Fruit fly (Drosophila melanogaster) whole organism, adult: Measurements from ENCODE around the gene Ace.

Experiments
- CG14711 ChIP-seq: fragments of 200-800 bp; sonication (Bioruptor generic); optimal IDR thresholded peaks from 2 replicates; lab custom pipeline; 2018; ENCODE audit warnings: missing biosample characterization, mild to moderate bottlenecking, missing genetic modification characterization, moderate library complexity
- CG5204 ChIP-seq: fragments of 200-800 bp; sonication (Bioruptor generic); optimal IDR thresholded peaks from 2 replicates; lab custom pipeline; 2016; ENCODE audit warnings: missing biosample characterization, missing genetic modification characterization
- Crg-1 ChIP-seq: fragments of 200-800 bp; sonication (Bioruptor generic); optimal IDR thresholded peaks from 2 replicates; lab custom pipeline; 2016; ENCODE audit warnings: missing biosample characterization, missing genetic modification characterization
- Hr96 ChIP-seq: fragments of 200-800 bp; sonication (Bioruptor generic); optimal IDR thresholded peaks from 2 replicates; lab custom pipeline; 2016; ENCODE audit warnings: missing biosample characterization, missing genetic modification characterization
- bab1 ChIP-seq: fragments of 200-800 bp; sonication (Bioruptor generic); optimal IDR thresholded peaks from 3 replicates; lab custom pipeline; 2019; ENCODE audit warnings: missing biosample characterization, mild to moderate bottlenecking, missing genetic modification characterization, moderate library complexity
- cnc ChIP-seq, 2 experiments: fragments of >200 bp; optimal IDR thresholded peaks; 2 replicates each; lab custom pipeline; 2017
- kay ChIP-seq: fragments of 200-800 bp; sonication (Bioruptor generic); peaks from one replicate; lab custom pipeline; 2016; ENCODE audit warnings: missing biosample characterization, missing genetic modification characterization, borderline replicate concordance
- tj ChIP-seq: fragments of 200-800 bp; sonication (Bioruptor generic); optimal IDR thresholded peaks from 3 replicates; lab custom pipeline; 2017; ENCODE audit warnings: missing biosample characterization, mild to moderate bottlenecking, missing genetic modification characterization, moderate library complexity
- toe ChIP-seq: fragments of 200-800 bp; sonication (Bioruptor generic); optimal IDR thresholded peaks from 2 replicates; lab custom pipeline; 2016; ENCODE audit warnings: missing biosample characterization, missing genetic modification characterization

dm6 chr3R:13298114-13298818 is 38.9 kb upstream of the Ace start, which contains the start of gene CG8774:
- TF ChIP-seq Crg-1 (GFP tag; lab: Kevin White, UChicago) (no peak), kay (GFP tag; lab: Kevin White, UChicago) (peak; percentile 21), toe (GFP tag; lab: Kevin White, UChicago) (no peak), CG14711 (tag; lab: Kevin White, UChicago) (no peak), CG5204 (GFP tag; lab: Kevin White, UChicago) (no peak), cnc (optimal IDR thresholded peaks at IDR 0.05; lab: Kevin White, UChicago) (no peak), tj (GFP tag; lab: Kevin White, UChicago) (no peak), Hr96 (GFP tag; lab: Kevin White, UChicago) (no peak), bab1 (GFP tag; lab: Kevin White, UChicago) (no peak)
